Fruit fly (Drosophila melanogaster) Kc167 (cell line): ENCODE measurements around the gene IntS12.

Experiments used
- Myc ChIP-seq: fragments of >200 bp; optimal IDR thresholded peaks from 2 replicates; lab custom pipeline; 2017; ENCODE audit warnings: missing external identifiers
- Sin3A ChIP-seq: fragments of >200 bp; optimal IDR thresholded peaks from 2 replicates; lab custom pipeline; 2018; ENCODE audit warnings: missing external identifiers
- h ChIP-seq: fragments of >200 bp; optimal IDR thresholded peaks from 3 replicates; lab custom pipeline; 2018; ENCODE audit warnings: missing external identifiers
- insv ChIP-seq: fragments of >200 bp; optimal IDR thresholded peaks from 3 replicates; lab custom pipeline; 2018; ENCODE audit warnings: missing external identifiers
- psq ChIP-seq: fragments of >200 bp; optimal IDR thresholded peaks from 2 replicates; lab custom pipeline; 2017; ENCODE audit warnings: missing external identifiers
- ttk ChIP-seq: sonication (Bioruptor generic); optimal IDR thresholded peaks from 2 replicates; lab custom pipeline; 2017; ENCODE audit warnings: missing external identifiers

The IntS12 gene

DNA sequence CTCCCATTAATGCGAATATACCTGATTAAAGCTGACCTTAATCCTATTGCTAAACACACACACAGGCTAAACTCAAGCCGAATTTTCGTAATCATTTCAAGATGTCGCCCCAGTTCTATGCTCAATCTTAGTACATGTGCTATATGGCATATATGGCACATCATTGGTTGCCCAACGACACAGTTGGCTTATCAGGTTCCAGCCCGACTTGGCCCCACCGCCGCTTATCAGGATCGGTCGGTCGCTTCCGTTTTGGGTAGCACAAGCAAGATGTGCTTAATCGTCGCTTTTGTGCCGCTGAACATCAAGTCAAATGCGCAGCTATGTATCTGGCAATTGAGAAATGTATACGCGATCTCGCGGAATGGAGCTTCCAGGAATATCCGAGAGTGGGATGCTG lies 7.9 kb downstream of the IntS12 start:
- no peak for TF ChIP-seq psq (lab: Kevin White, UChicago)
- TF ChIP-seq insv (lab: Kevin White, UChicago) = no peak
- TF ChIP-seq Sin3A (lab: Kevin White, UChicago) = no peak

DNA sequence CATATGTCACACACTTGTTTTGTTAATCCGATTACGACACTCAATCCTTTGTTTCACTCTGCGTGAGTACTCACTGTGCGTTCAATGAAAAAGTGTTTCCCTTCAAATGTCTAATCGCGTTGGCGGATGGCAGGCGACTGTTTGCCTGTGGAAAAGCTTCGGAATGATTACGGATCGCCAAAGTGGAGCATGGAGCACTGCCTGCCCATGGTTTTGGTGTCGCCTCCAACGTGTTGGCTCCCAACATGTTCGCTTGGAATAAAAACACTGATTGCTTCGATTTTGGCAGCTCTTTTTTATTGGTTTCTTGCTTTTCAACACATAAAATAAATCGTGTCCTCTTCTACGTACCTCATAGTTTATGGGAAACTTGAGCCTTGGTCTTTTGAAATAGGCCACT lies 8.7 kb downstream of the IntS12 start, which contains the start of gene SPARC:
TSS of gene SPARC (minus strand) at position 144 of the 400 bp plus-strand sequence.
- TF ChIP-seq h (no peak), psq (lab: Kevin White, UChicago) (no peak), ttk (lab: Kevin White, UChicago) (no peak), Sin3A (lab: Kevin White, UChicago) (no peak), insv (lab: Kevin White, UChicago) (no peak), Myc (lab: Kevin White, UChicago) (no peak)

DNA sequence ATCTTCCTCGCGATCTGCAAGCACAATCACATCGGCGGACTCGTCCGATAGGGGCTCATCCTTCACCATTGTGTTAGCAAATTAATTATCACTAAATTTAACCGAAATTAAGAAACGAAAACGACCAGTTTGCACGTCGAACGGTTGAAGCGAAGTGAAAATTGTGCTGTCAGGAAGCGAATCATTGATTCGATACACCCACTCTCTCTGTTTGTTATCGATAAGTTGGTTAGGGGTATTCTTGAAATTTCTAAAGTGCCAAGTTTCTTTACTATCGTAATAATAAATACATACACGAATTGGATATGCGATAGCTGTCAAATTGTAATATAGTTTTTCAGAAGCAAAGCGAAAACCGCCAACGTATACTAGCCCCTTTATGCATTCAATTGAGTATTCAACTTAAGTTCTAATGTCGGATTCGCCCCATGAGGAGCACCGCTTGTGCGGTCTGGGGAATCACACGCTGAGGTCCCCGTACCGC lies 12.4 kb downstream of the IntS12 start, which contains the start of gene Rb97D:
TSS of gene Rb97D (minus strand) at position 199 of the 484 bp plus-strand sequence.
- TF ChIP-seq insv (lab: Kevin White, UChicago) (no peak), Sin3A (lab: Kevin White, UChicago) (no peak), Myc (lab: Kevin White, UChicago) (no peak)

DNA sequence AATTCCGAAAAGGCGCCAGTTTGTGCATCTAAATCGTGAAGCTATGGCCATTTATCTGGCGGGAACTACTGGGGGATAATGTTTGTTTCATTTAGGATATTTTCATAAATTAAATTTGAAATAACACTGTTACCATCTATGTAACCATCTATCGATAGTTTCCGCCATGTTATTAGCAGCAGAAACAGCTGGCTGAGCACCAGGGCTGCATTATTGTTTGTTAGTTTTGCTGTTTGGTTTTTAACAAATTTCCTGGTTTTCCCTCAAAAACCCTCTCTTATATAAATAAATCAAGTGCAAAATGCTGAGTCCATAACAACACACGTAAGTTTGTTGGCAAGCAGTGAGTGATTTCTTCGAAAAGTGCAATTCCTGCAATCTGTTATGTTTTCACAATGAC lies 13.3 kb downstream of the IntS12 start, which contains the start of gene CG5500:
TSS of gene CG5500 (plus strand) at position 199 of the 400 bp plus-strand sequence.
- TF ChIP-seq insv (lab: Kevin White, UChicago) = no peak
- TF ChIP-seq psq (lab: Kevin White, UChicago) = no peak
- no peak for TF ChIP-seq Sin3A (lab: Kevin White, UChicago)
- no peak for TF ChIP-seq Myc (lab: Kevin White, UChicago)
- no peak for TF ChIP-seq ttk (lab: Kevin White, UChicago)
- TF ChIP-seq h = no peak

DNA sequence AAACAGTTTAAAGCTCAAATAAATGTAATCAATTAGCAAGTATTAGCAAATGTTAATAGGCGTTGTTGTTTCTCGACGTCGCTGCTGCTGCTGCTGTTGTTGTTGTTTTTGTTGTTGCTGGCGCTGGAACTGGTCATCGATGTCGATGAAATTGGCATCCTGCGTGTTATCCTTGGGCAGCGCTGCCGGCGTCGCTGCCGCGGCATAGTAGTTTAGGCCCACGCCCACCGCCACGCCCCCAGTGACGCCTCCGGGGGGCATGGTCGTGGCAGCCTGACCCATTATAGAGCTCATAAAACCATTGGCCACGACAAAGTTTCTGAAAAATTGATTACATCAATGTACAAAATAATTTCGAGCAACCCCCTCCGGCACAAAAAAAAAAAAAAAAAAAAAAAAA lies 13.7 kb downstream of the IntS12 start:
- peak; percentile 27 for TF ChIP-seq ttk (lab: Kevin White, UChicago)
- TF ChIP-seq psq (lab: Kevin White, UChicago) = no peak

DNA sequence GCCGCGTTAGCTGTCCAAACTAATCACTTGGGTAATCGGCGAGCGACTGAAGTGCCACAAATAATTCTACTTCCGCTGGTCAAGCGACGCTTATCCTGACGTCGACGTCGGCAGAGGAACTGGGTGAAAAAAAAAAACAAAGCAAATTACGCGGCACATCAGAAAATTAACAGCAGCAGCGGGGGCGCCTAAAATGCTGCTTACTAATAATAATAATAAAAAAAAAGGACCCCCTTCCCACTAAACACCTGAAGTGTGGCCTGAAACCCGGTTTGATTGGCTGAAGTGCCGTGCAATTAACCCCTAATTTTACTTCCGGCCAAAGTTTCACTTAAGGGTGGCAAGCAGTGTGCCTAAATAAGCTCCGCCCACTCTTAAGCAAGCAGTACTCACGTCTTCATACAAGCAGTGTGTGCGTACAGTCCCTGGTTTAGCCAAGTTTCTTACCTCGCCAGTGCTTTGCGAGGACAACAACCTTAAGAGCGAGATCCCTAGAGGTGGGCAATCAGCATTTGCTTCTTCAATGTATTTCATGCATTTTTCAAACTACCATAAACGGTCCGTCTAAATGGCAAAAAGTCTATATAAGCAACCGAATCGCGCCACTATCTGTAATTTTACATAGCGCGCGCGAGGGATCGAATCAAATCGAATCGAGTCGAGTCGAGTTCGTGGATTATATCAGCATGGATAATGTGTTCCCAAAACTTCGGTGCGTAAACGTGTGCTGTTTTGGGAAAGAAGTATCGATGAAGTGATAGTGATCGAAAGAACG lies 18.1 kb downstream of the IntS12 start, which contains the start of the genes ro and T48:
TSS of gene ro (minus strand) at position 51 of the 775 bp plus-strand sequence.
TSS of gene T48 (plus strand) at position 614 of the 775 bp plus-strand sequence.
- TF ChIP-seq h = no peak
- no peak for TF ChIP-seq Myc (lab: Kevin White, UChicago)
- no peak for TF ChIP-seq psq (lab: Kevin White, UChicago)
- no peak for TF ChIP-seq ttk (lab: Kevin White, UChicago)
- TF ChIP-seq insv (lab: Kevin White, UChicago) = no peak
- TF ChIP-seq Sin3A (lab: Kevin White, UChicago) = no peak

DNA sequence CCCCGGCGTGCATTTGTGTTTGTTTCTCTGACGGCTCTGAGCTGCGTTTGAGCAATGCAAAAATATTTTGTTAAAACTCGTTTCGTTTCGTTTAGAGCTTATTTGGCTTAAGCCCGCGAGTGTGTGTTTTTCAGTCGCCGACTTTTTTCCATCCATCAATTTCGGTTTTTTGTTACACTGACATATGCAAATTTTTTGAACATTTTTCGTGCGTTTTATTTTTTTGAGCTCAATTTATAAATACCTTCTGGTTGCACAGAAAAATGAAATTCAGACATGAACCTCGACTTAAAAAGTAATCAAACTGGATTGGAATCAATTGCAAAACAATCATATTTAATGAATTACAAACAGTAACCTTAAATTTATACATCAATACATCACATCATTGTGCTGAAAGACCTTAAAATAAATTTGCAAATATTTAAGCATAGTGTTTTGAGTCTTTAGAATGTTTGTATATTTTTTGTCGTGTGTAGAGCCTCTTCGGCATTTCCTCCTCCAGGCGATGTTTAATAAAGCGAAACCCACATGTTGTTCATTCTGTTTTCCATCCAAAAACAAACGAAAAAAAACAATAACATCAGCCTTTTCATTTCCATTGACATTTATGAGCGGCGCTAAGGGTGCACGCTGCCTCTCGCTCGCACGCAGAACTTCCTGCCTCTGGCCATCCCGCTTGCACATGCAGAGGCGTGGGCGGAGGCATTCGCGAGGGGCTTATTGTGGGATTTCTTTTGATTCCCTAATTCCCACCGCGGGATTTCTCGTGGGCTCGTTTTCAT lies 19.2 kb downstream of the IntS12 start:
- TF ChIP-seq psq (lab: Kevin White, UChicago) = no peak
- no peak for TF ChIP-seq h

DNA sequence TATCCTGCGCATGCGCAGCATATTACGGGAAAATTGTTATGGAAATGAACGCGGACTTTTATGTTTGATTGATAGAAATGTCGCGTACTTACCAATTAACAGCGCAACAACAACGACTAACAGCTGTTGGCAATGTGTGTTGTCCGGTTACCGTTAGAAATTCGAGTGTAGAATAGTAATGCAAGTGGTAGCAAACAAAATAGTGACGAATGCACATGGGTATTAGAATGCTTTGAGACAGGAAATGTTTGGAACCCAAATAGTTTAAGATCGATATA lies 19.8 kb downstream of the IntS12 start:
- TF ChIP-seq Sin3A (lab: Kevin White, UChicago) (no peak), Myc (lab: Kevin White, UChicago) (no peak)

DNA sequence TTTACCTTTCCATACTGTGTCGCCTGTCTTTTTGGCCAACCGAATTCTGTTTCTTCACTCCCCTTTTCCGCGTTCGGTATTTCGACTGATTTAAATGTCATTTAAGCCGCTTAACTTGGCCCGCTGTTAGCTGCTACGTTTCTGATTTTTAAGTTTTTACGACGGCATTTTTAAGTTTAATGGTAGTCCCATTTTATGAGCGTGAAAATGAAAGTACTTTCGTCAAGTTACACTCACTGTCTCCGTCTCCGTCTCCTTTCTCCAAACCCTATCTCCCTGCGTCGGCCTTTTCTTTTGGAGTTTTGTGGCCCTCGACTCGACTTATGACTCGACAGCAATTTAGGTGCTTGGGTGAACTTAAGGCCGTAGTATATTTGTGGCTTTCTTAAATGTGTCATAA lies 22.0 kb downstream of the IntS12 start:
- no peak for TF ChIP-seq psq (lab: Kevin White, UChicago)
- no peak for TF ChIP-seq Sin3A (lab: Kevin White, UChicago)
- no peak for TF ChIP-seq Myc (lab: Kevin White, UChicago)
- TF ChIP-seq insv (lab: Kevin White, UChicago) = no peak
- no peak for TF ChIP-seq ttk (lab: Kevin White, UChicago)
- no peak for TF ChIP-seq h

DNA sequence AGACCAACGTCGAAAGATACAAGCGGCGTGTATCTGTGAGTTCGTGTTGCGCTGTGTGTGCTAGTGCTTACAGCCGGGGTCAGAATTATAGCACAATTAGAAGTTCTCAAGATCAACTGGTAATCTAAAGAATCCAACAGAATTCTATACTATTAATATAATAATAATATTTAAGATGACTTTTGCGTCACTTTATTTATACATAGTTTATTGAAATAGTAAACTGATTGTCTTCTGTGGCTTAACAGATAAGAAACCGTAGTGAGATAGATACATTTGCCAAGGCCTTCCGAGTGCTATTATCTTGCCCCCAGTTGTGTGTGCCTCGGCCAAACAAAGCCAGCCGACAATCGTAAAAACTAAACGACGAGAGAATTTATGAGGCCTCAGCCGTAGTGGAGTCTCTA lies 23.1 kb downstream of the IntS12 start:
- no peak for TF ChIP-seq Sin3A (lab: Kevin White, UChicago)
- TF ChIP-seq ttk (lab: Kevin White, UChicago) = no peak
- no peak for TF ChIP-seq psq (lab: Kevin White, UChicago)
- TF ChIP-seq Myc (lab: Kevin White, UChicago) = no peak
- TF ChIP-seq h = no peak
- TF ChIP-seq insv (lab: Kevin White, UChicago) = no peak

DNA sequence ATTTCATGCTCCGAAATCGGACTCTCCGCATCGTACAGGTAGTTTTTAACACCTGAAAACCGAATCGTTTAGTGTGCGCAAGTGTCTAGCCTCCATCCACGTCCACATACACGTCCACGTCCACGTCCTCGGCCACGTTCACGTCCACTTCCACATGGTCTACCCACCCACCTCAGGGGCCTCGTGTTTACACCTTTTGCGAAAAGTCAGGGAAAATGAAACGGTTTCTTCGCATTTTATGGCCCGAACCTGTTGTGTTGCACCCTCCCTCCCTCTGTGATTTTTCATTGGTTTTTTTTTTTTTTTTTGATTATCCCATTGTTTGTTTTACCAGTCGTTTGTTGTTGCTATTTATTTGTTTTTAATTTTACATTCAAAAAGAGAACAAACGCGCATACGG lies 24.0 kb downstream of the IntS12 start:
- TF ChIP-seq insv (lab: Kevin White, UChicago) (no peak), ttk (lab: Kevin White, UChicago) (no peak), Sin3A (lab: Kevin White, UChicago) (no peak), psq (lab: Kevin White, UChicago) (no peak)

DNA sequence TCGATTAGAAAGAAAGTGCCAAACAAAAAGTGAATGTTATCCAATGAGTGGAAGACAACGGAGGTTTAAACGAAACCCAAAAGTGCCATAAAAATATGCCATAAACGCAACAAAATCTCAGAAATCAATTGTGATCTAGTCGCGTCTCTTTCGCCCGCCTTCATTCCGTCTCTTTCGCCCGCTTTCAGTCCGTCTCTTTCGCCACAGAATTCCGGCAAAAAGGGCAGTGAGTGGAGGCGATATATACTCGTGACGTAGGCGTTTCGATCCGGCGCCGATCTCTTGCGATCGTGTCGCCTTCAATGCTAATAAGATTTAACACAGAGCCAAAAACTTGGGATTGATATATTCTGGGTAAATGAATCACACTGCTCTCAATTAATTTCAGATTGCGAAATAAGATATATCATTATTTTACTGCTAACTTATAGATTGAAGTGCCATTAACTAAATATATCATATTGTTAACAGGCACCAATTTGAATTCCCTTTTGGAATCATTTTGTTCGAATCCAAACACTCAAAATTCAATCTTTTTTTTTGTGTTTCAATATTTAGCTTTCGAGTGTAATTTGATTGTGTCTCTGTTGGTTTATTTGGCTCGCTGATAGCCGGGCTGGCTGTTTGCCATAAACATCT lies 25.0 kb downstream of the IntS12 start:
- TF ChIP-seq h (no peak), Myc (lab: Kevin White, UChicago) (no peak), Sin3A (lab: Kevin White, UChicago) (no peak), psq (lab: Kevin White, UChicago) (no peak), ttk (lab: Kevin White, UChicago) (no peak), insv (lab: Kevin White, UChicago) (no peak)
